Worm (Caenorhabditis elegans) whole organism, L1 larva: ENCODE results near the gene T09B9.1.
A peak's percentile ranks its signal among the peaks of the same experiment; 100 is the strongest.

Experiments used
- C16A3.4 ChIP-seq: fragments of 150-350 bp; optimal IDR thresholded peaks from 2 replicates; lab custom pipeline; 2014; ENCODE audit warnings: missing biosample characterization, missing genetic modification characterization
- ama-1 ChIP-seq: fragments of 150-350 bp; optimal IDR thresholded peaks from 2 replicates; lab custom pipeline; 2014
- blmp-1 ChIP-seq: fragments of 150-350 bp; optimal IDR thresholded peaks from 2 replicates; lab custom pipeline; 2014; ENCODE audit warnings: missing biosample characterization, missing genetic modification characterization
- ceh-63 ChIP-seq: fragments of 200-800 bp; sonication (Bioruptor generic); optimal IDR thresholded peaks from 2 replicates; lab custom pipeline; 2018; ENCODE audit warnings: mild to moderate bottlenecking, missing genetic modification characterization, missing compliant biosample characterization
- ceh-8 ChIP-seq: fragments of 200-800 bp; sonication (Bioruptor generic); optimal IDR thresholded peaks from 2 replicates; lab custom pipeline; 2018; ENCODE audit warnings: mild to moderate bottlenecking, missing genetic modification characterization, moderate library complexity, missing compliant biosample characterization
- ceh-82 ChIP-seq, 3 experiments: fragments of 150-350 bp in 1 of 3; sonication (generic microtip) in 2 of 3; optimal IDR thresholded peaks; 2 replicates each; lab custom pipeline; 2014 to 2017; ENCODE audit warnings: missing biosample characterization in 3 of 3, missing genetic modification characterization in 3 of 3
- ceh-88 ChIP-seq: fragments of 200-800 bp; sonication (Bioruptor generic); IDR thresholded peaks from 2 replicates; pipeline ENCODE4 v1.3.6; 2022; ENCODE audit warnings: missing genetic modification characterization, missing compliant biosample characterization
- ces-1 ChIP-seq: fragments of 150-350 bp; optimal IDR thresholded peaks from 2 replicates; lab custom pipeline; 2014; ENCODE audit warnings: missing biosample characterization, missing genetic modification reagents, missing genetic modification characterization
- dpl-1 ChIP-seq, 3 experiments: fragments of 150-350 bp in 2 of 3; sonication (generic microtip) in 1 of 3; optimal IDR thresholded peaks; 2 replicates each; lab custom pipeline; 2014 to 2017; ENCODE audit warnings: missing biosample characterization in 3 of 3, missing genetic modification characterization in 3 of 3, missing genetic modification reagents in 3 of 3
- dsc-1 ChIP-seq: sonication (generic microtip); optimal IDR thresholded peaks from 2 replicates; lab custom pipeline; 2016; ENCODE audit warnings: mild to moderate bottlenecking, missing genetic modification characterization, missing compliant biosample characterization
- efl-1 ChIP-seq, 4 experiments: fragments of 150-350 bp; optimal IDR thresholded peaks in 3 of 4; peaks in 1 of 4; 1 replicate in 1 of 4; 2 replicates in 3 of 4; lab custom pipeline; 2014; ENCODE audit warnings: missing biosample characterization in 2 of 4, missing genetic modification characterization in 2 of 4, missing genetic modification reagents in 2 of 4
- egl-27 ChIP-seq, 2 experiments: fragments of 150-350 bp in 1 of 2; sonication (generic microtip); optimal IDR thresholded peaks; 3 replicates each; lab custom pipeline; 2017 to 2018; ENCODE audit warnings: missing biosample characterization in 2 of 2, missing genetic modification characterization in 2 of 2, missing genetic modification reagents in 2 of 2
- elt-2 ChIP-seq: sonication (generic microtip); optimal IDR thresholded peaks from 2 replicates; lab custom pipeline; 2016; ENCODE audit warnings: missing genetic modification characterization, mild to moderate bottlenecking, inconsistent platforms, missing compliant biosample characterization, missing genetic modification reagents
- elt-3 ChIP-seq, 6 experiments: fragments of 150-350 bp in 1 of 6; sonication (generic microtip); optimal IDR thresholded peaks; 2 replicates each; lab custom pipeline; 2017 to 2018; ENCODE audit warnings: missing biosample characterization in 6 of 6, missing genetic modification characterization in 6 of 6, inconsistent platforms in 1 of 6
- fkh-4 ChIP-seq: sonication (generic microtip); optimal IDR thresholded peaks from 2 replicates; lab custom pipeline; 2016; ENCODE audit warnings: missing compliant biosample characterization, missing genetic modification characterization, borderline replicate concordance
- hpl-2 ChIP-seq: fragments of 150-350 bp; optimal IDR thresholded peaks from 2 replicates; lab custom pipeline; 2014; ENCODE audit warnings: missing biosample characterization, missing genetic modification reagents, missing genetic modification characterization
- isw-1 ChIP-seq: fragments of 200-800 bp; sonication (Bioruptor generic); IDR thresholded peaks from 2 replicates; pipeline ENCODE4 v1.3.6; 2022; ENCODE audit warnings: missing genetic modification characterization, missing compliant biosample characterization
- jun-1 ChIP-seq: fragments of 150-350 bp; optimal IDR thresholded peaks from 2 replicates; lab custom pipeline; 2014; ENCODE audit warnings: missing biosample characterization, missing genetic modification reagents, missing genetic modification characterization
- lin-13 ChIP-seq: fragments of 150-350 bp; optimal IDR thresholded peaks from 2 replicates; lab custom pipeline; 2014; ENCODE audit warnings: missing biosample characterization, missing genetic modification reagents, missing genetic modification characterization
- lin-14 ChIP-seq: fragments of 200-800 bp; sonication (Bioruptor generic); optimal IDR thresholded peaks from 2 replicates; lab custom pipeline; 2018; ENCODE audit warnings: mild to moderate bottlenecking, missing genetic modification characterization, moderate library complexity, missing compliant biosample characterization
- lin-15B ChIP-seq: fragments of 150-350 bp; sonication (generic microtip); optimal IDR thresholded peaks from 3 replicates; lab custom pipeline; 2014; ENCODE audit warnings: missing biosample characterization, missing genetic modification characterization
- lsy-2 ChIP-seq, 2 experiments: fragments of 150-350 bp; optimal IDR thresholded peaks; 2 replicates each; lab custom pipeline; 2014; ENCODE audit warnings: missing biosample characterization in 2 of 2, missing genetic modification characterization in 2 of 2
- mab-9 ChIP-seq: fragments of 200-800 bp; sonication (Bioruptor generic); IDR thresholded peaks from 2 replicates; pipeline ENCODE4 v1.3.6; 2022; ENCODE audit warnings: missing genetic modification reagents, missing genetic modification characterization, missing compliant biosample characterization
- mdl-1 ChIP-seq, 2 experiments: fragments of 150-350 bp; optimal IDR thresholded peaks; 2 replicates each; lab custom pipeline; 2014 to 2017; ENCODE audit warnings: missing biosample characterization in 2 of 2, missing genetic modification characterization in 2 of 2, inconsistent platforms in 1 of 2
- mef-2 ChIP-seq: fragments of 150-350 bp; optimal IDR thresholded peaks from 2 replicates; lab custom pipeline; 2014; ENCODE audit warnings: missing biosample characterization, missing genetic modification characterization
- mep-1 ChIP-seq: fragments of 150-350 bp; optimal IDR thresholded peaks from 2 replicates; lab custom pipeline; 2014; ENCODE audit warnings: missing biosample characterization, missing genetic modification characterization
- nhr-11 ChIP-seq: fragments of 150-350 bp; optimal IDR thresholded peaks from 2 replicates; lab custom pipeline; 2014; ENCODE audit warnings: missing biosample characterization, missing genetic modification characterization
- nhr-19 ChIP-seq: fragments of 200-800 bp; sonication (Bioruptor generic); conservative IDR thresholded peaks from 2 replicates; pipeline ENCODE4 v1.3.6; 2022; ENCODE audit warnings: missing genetic modification characterization, missing compliant biosample characterization
- nhr-237 ChIP-seq: fragments of 150-350 bp; optimal IDR thresholded peaks from 2 replicates; lab custom pipeline; 2014; ENCODE audit warnings: missing biosample characterization, missing genetic modification characterization
- nhr-28 ChIP-seq: fragments of 150-350 bp; optimal IDR thresholded peaks from 2 replicates; lab custom pipeline; 2014; ENCODE audit warnings: missing biosample characterization, missing genetic modification characterization
- nhr-47 ChIP-seq: sonication (generic microtip); optimal IDR thresholded peaks from 2 replicates; lab custom pipeline; 2016; ENCODE audit warnings: mild to moderate bottlenecking, missing genetic modification characterization, moderate library complexity, missing compliant biosample characterization
- pag-3 ChIP-seq: sonication (generic microtip); optimal IDR thresholded peaks from 2 replicates; lab custom pipeline; 2017; ENCODE audit warnings: missing genetic modification characterization, mild to moderate bottlenecking, missing compliant biosample characterization, antibody characterized with exemption, borderline replicate concordance; ENCODE audit not compliant: insufficient read depth
- rnt-1 ChIP-seq: sonication (generic microtip); optimal IDR thresholded peaks from 2 replicates; lab custom pipeline; 2016; ENCODE audit warnings: mild to moderate bottlenecking, missing genetic modification characterization, moderate library complexity, missing compliant biosample characterization
- skn-1 ChIP-seq: fragments of 150-350 bp; optimal IDR thresholded peaks from 2 replicates; lab custom pipeline; 2014; ENCODE audit warnings: missing biosample characterization, missing genetic modification characterization
- snu-23 ChIP-seq: sonication (generic microtip); optimal IDR thresholded peaks from 2 replicates; lab custom pipeline; 2016; ENCODE audit warnings: missing genetic modification characterization, missing compliant biosample characterization
- sup-37 ChIP-seq: fragments of 200-800 bp; sonication (Bioruptor generic); optimal IDR thresholded peaks from 2 replicates; lab custom pipeline; 2018; ENCODE audit warnings: mild to moderate bottlenecking, missing genetic modification characterization, missing compliant biosample characterization
- swsn-7 ChIP-seq: sonication (generic microtip); optimal IDR thresholded peaks from 2 replicates; lab custom pipeline; 2016; ENCODE audit warnings: missing genetic modification characterization, missing compliant biosample characterization
- unc-98 ChIP-seq: fragments of 200-800 bp; sonication (Bioruptor generic); IDR thresholded peaks from 2 replicates; pipeline ENCODE4 v1.3.6; 2022; ENCODE audit warnings: missing genetic modification characterization, missing compliant biosample characterization
- xbp-1 ChIP-seq: sonication (generic microtip); optimal IDR thresholded peaks from 2 replicates; lab custom pipeline; 2016; ENCODE audit warnings: missing genetic modification characterization, missing compliant biosample characterization
- zag-1 ChIP-seq: fragments of 150-350 bp; optimal IDR thresholded peaks from 2 replicates; lab custom pipeline; 2014; ENCODE audit warnings: missing biosample characterization, missing genetic modification characterization
- zip-4 ChIP-seq: fragments of 200-800 bp; sonication (Bioruptor generic); optimal IDR thresholded peaks from 2 replicates; lab custom pipeline; 2018; ENCODE audit warnings: mild to moderate bottlenecking, missing genetic modification characterization, moderate library complexity, missing compliant biosample characterization
- ztf-11 ChIP-seq, 2 experiments: sonication (generic microtip); optimal IDR thresholded peaks; 2 replicates each; lab custom pipeline; 2016 to 2017; ENCODE audit warnings: missing genetic modification characterization in 2 of 2, missing biosample characterization in 1 of 2, missing compliant biosample characterization in 1 of 2

Gene T09B9.1

ce11 chrX:9774323-9774722 lies 17.3 kb downstream of the T09B9.1 start, which contains the start of gene T09B9.4:
Gene T09B9.4, minus strand, starts transcription at chrX:9774352.
- TF ChIP-seq nhr-19, result no peak
- peak; percentile 10 for TF ChIP-seq lin-13 (GFP tag; lab: Kevin White, UChicago)
- TF ChIP-seq mdl-1 (tag; optimal IDR thresholded peaks at IDR 0.05; lab: Kevin White, UChicago), result peak in 1 of 2 experiments; percentile 32
- peak; percentile 9 for TF ChIP-seq swsn-7 (tag; lab: Kevin White, UChicago)
- TF ChIP-seq ceh-63 (GFP tag; lab: Kevin White, UChicago), result no peak
- TF ChIP-seq lin-14 (GFP tag; lab: Kevin White, UChicago), result peak; percentile 92
- TF ChIP-seq C16A3.4 (tag; lab: Kevin White, UChicago), result no peak
- TF ChIP-seq mep-1, result peak; percentile 35
- TF ChIP-seq nhr-28 (tag; lab: Kevin White, UChicago), result no peak
- peak; percentile 7 for TF ChIP-seq lin-15B
- peak in 1 of 2 experiments; percentile 8 for TF ChIP-seq efl-1 (optimal IDR thresholded peaks at IDR 0.05; lab: Kevin White, UChicago)
- TF ChIP-seq efl-1 (GFP tag; optimal IDR thresholded peaks at IDR 0.05 in 1 of 2; lab: Kevin White, UChicago), result peak; percentile 36 to 42
- peak; percentile 12 for TF ChIP-seq skn-1 (tag; lab: Kevin White, UChicago)
- peak in 1 of 3 experiments; percentile 18 for TF ChIP-seq dpl-1 (GFP tag; optimal IDR thresholded peaks at IDR 0.05; lab: Kevin White, UChicago)
- peak; percentile 37 for TF ChIP-seq rnt-1
- TF ChIP-seq blmp-1 (tag; lab: Kevin White, UChicago), result peak; percentile 21
- peak; percentile 29 for TF ChIP-seq xbp-1 (tag; lab: Kevin White, UChicago)
- TF ChIP-seq pag-3 (tag; lab: Kevin White, UChicago), result no peak
- TF ChIP-seq zag-1 (tag; lab: Kevin White, UChicago), result no peak
- peak in 1 of 3 experiments; percentile 39 for TF ChIP-seq ceh-82 (tag; optimal IDR thresholded peaks at IDR 0.05; lab: Kevin White, UChicago)

- TF ChIP-seq dpl-1 (GFP tag; optimal IDR thresholded peaks at IDR 0.05; lab: Kevin White, UChicago) (no peak), hpl-2 (GFP tag; lab: Kevin White, UChicago) (no peak), xbp-1 (tag; lab: Kevin White, UChicago) (no peak), lin-13 (GFP tag; lab: Kevin White, UChicago) (no peak)
Measured at ce11 chrX:9777481-9777880, 20.4 kb downstream of the T09B9.1 start, which contains the start of gene T09B9.5. Gene T09B9.5, plus strand, starts transcription at chrX:9777781.

- TF ChIP-seq fkh-4 (tag; lab: Kevin White, UChicago) (peak; percentile 49), elt-2 (tag; lab: Kevin White, UChicago) (peak; percentile 59), efl-1 (optimal IDR thresholded peaks at IDR 0.05; lab: Kevin White, UChicago) (no peak), efl-1 (GFP tag; optimal IDR thresholded peaks at IDR 0.05 in 1 of 2; lab: Kevin White, UChicago) (peak in 1 of 2 experiments; percentile 80), dsc-1 (peak; percentile 77), egl-27 (tag; optimal IDR thresholded peaks at IDR 0.05; lab: Kevin White, UChicago) (no peak), zip-4 (GFP tag; lab: Kevin White, UChicago) (no peak)
Measured at ce11 chrX:9782389-9782939, 25.4 kb downstream of the T09B9.1 start.

ce11 chrX:9785865-9786264 lies 28.8 kb downstream of the T09B9.1 start:
- TF ChIP-seq dpl-1 (GFP tag; optimal IDR thresholded peaks at IDR 0.05; lab: Kevin White, UChicago), result no peak
- TF ChIP-seq ces-1 (GFP tag; lab: Kevin White, UChicago), result no peak
- TF ChIP-seq sup-37 (GFP tag; lab: Kevin White, UChicago), result no peak
- TF ChIP-seq unc-98 (GFP tag; lab: Robert Waterston, UW), result no peak
- peak; percentile 61 for TF ChIP-seq lin-14 (GFP tag; lab: Kevin White, UChicago)
- no peak for TF ChIP-seq ceh-8 (GFP tag; lab: Kevin White, UChicago)
- TF ChIP-seq jun-1 (tag; lab: Kevin White, UChicago), result no peak
- TF ChIP-seq egl-27 (tag; optimal IDR thresholded peaks at IDR 0.05; lab: Kevin White, UChicago), result no peak
- no peak for TF ChIP-seq pag-3 (tag; lab: Kevin White, UChicago)
- no peak for TF ChIP-seq dsc-1
- TF ChIP-seq C16A3.4 (tag; lab: Kevin White, UChicago), result no peak
- TF ChIP-seq snu-23 (GFP tag; lab: Kevin White, UChicago), result peak; percentile 31
- no peak for TF ChIP-seq isw-1 (GFP tag; lab: Robert Waterston, UW)
- TF ChIP-seq zip-4 (GFP tag; lab: Kevin White, UChicago), result no peak
- no peak for TF ChIP-seq ceh-88 (GFP tag; lab: Robert Waterston, UW)
- peak; percentile 94 for TF ChIP-seq blmp-1 (tag; lab: Kevin White, UChicago)
- TF ChIP-seq fkh-4 (tag; lab: Kevin White, UChicago), result no peak
- no peak for TF ChIP-seq mef-2
- peak in 1 of 6 experiments; percentile 14 for TF ChIP-seq elt-3 (tag; optimal IDR thresholded peaks at IDR 0.05; lab: Kevin White, UChicago)
- TF ChIP-seq lsy-2 (tag; optimal IDR thresholded peaks at IDR 0.05; lab: Kevin White, UChicago), result peak in 1 of 2 experiments; percentile 8
- no peak for TF ChIP-seq mab-9 (GFP tag; lab: Robert Waterston, UW)
- no peak for TF ChIP-seq nhr-11 (tag; lab: Kevin White, UChicago)
- no peak for TF ChIP-seq rnt-1
- peak; percentile 65 for TF ChIP-seq mep-1
- no peak for TF ChIP-seq nhr-47 (tag; lab: Kevin White, UChicago)
- TF ChIP-seq nhr-237 (tag; lab: Kevin White, UChicago), result no peak
- no peak for TF ChIP-seq ama-1 (lab: Kevin White, UChicago)
- TF ChIP-seq ceh-82 (tag; optimal IDR thresholded peaks at IDR 0.05; lab: Kevin White, UChicago), result no peak
- TF ChIP-seq ztf-11 (tag; optimal IDR thresholded peaks at IDR 0.05; lab: Kevin White, UChicago), result no peak
